Worm (Caenorhabditis elegans): ENCODE results near the gene nhr-195.

- TF ChIP-seq W03F9.2 (tag; optimal IDR thresholded peaks at IDR 0.05) (no peak), him-1 (tag; optimal IDR thresholded peaks at IDR 0.05) (no peak)
Measured at ce11 chrV:8940419-8940818, 31.8 kb downstream of the nhr-195 start.
